Fruit fly (Drosophila melanogaster): ENCODE results near the gene Rac1.

Rac1 gene

DNA sequence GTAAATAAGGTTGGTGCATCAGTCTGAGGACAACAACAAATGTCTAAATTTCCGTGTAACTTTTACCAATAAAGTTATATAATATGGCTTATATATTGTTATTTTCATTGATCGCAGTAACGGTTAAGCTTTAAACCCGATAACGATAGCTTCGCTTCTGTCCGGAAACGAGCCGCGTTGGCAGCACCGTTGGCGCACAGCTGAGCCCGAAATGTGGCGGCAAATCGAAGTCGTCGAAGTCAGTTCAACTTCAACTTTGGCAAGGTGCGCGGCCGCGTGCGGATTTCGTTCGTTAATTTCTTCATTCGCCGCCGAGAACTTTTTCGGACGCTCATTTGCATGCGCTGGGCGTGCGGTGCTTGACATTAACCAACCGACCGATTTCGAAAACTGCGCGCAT lies 15.8 kb upstream of the Rac1 start, which contains the start of gene Myo61F:
Myo61F (plus strand) TSS at position 240 of the 400 bp plus-strand sequence.
- TF ChIP-seq brk (GFP tag; optimal IDR thresholded peaks at IDR 0.05) (no peak), sv (GFP tag; optimal IDR thresholded peaks at IDR 0.05) (no peak), CrebA (GFP tag; optimal IDR thresholded peaks at IDR 0.05; ENCODE audit: borderline replicate concordance) (no peak), Rel (GFP tag; optimal IDR thresholded peaks at IDR 0.05) (no peak), Rel (tag; optimal IDR thresholded peaks at IDR 0.05) (peak; percentile 38)

DNA sequence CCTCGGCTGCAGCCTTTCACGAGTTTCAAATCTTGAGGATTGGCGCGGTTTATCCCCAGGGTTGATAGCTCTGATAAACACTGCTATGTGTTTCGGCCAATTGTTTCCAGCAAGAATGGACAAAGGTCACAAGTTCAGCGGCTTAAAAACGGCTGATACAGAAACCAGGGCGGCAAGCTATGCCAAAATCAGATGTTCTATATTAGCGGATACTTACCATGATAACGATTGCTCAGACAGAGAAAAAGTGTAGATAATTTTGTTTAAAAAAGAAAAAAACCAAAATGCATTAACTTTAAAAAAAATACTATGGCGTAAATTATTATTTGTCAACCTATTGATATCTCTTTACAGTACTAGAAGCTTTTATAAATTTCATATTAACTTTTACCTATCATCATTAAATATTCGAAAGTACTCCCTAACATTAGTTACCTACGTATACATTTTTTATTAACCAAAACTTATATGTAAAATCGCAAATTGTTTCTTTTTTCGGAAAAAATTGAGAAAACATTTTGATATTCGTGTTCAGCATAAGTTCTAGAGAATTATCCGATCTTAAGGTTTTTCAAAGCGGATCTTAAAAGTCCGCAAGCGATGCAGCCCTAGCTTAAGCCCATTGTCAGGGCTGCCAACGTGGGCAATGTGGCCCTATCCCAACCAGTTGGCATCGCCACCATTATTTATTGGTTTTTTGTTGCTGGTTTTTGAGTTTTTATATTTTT lies 10.7 kb upstream of the Rac1 start, which contains the start of the genes sturkopf and Herc4:
sturkopf (minus strand) TSS at position 339 of the 728 bp plus-strand sequence.
Herc4 (plus strand) TSS at position 658 of the 728 bp plus-strand sequence.
- TF ChIP-seq HLH106 (tag; optimal IDR thresholded peaks at IDR 0.05) (peak; percentile 85), Abd-B (GFP tag; optimal IDR thresholded peaks at IDR 0.05) (no peak), Rel (GFP tag; optimal IDR thresholded peaks at IDR 0.05) (no peak), Rel (tag; optimal IDR thresholded peaks at IDR 0.05) (peak; percentile 13), CG32264 (GFP tag; optimal IDR thresholded peaks at IDR 0.05) (no peak), ey (GFP tag; optimal IDR thresholded peaks at IDR 0.05) (peak; percentile 76), CrebA (GFP tag; optimal IDR thresholded peaks at IDR 0.05; ENCODE audit: borderline replicate concordance) (no peak), Sp1 (GFP tag; optimal IDR thresholded peaks at IDR 0.05) (peak; percentile 85), dl (GFP tag; optimal IDR thresholded peaks at IDR 0.05; ENCODE audit: insufficient read depth in 1 of 2, partially characterized antibody in 2 of 2) (no peak), br (GFP tag; optimal IDR thresholded peaks at IDR 0.05) (no peak), lola (GFP tag; optimal IDR thresholded peaks at IDR 0.05) (no peak), Jra (GFP tag; optimal IDR thresholded peaks at IDR 0.05) (no peak), Dfd (GFP tag; optimal IDR thresholded peaks at IDR 0.05) (no peak), CG9705 (GFP tag; optimal IDR thresholded peaks at IDR 0.05) (peak; percentile 61), sage (GFP tag; optimal IDR thresholded peaks at IDR 0.05) (no peak), OdsH (GFP tag; optimal IDR thresholded peaks at IDR 0.05) (peak; percentile 68), Dif (GFP tag; optimal IDR thresholded peaks at IDR 0.05; ENCODE audit: partially characterized antibody) (no peak), pan (optimal IDR thresholded peaks at IDR 0.05) (no peak), brk (GFP tag; optimal IDR thresholded peaks at IDR 0.05) (no peak), rgr (GFP tag; optimal IDR thresholded peaks at IDR 0.05) (peak; percentile 78), sv (GFP tag; optimal IDR thresholded peaks at IDR 0.05) (peak; percentile 82), h (GFP tag; optimal IDR thresholded peaks at IDR 0.05) (peak; percentile 91), tai (GFP tag; optimal IDR thresholded peaks at IDR 0.05) (no peak), fru (GFP tag; optimal IDR thresholded peaks at IDR 0.05) (peak; percentile 84), psq (GFP tag; optimal IDR thresholded peaks at IDR 0.05) (peak; percentile 66), Hr83 (GFP tag; optimal IDR thresholded peaks at IDR 0.05; ENCODE audit: poor library complexity, severe bottlenecking) (peak; percentile 23), jim (GFP tag; optimal IDR thresholded peaks at IDR 0.05) (no peak), GATAd (GFP tag; optimal IDR thresholded peaks at IDR 0.05) (no peak), Hnf4 (GFP tag; optimal IDR thresholded peaks at IDR 0.05) (no peak), Myc (optimal IDR thresholded peaks at IDR 0.05) (no peak), woc (GFP tag; optimal IDR thresholded peaks at IDR 0.05) (peak; percentile 88), Vsx2 (GFP tag; optimal IDR thresholded peaks at IDR 0.05; ENCODE audit: partially characterized antibody) (no peak), N (GFP tag; optimal IDR thresholded peaks at IDR 0.05) (no peak), Hr78 (GFP tag; optimal IDR thresholded peaks at IDR 0.05) (peak; percentile 45), dmrt93B (GFP tag; optimal IDR thresholded peaks at IDR 0.05) (no peak), foxo (GFP tag; optimal IDR thresholded peaks at IDR 0.05) (peak in 1 of 2 experiments; percentile 92), Mio (GFP tag; optimal IDR thresholded peaks at IDR 0.05) (no peak), dsf (GFP tag; optimal IDR thresholded peaks at IDR 0.05; ENCODE audit: borderline replicate concordance) (no peak)

Data from whole organism, wandering third instar larva.